Fruit fly (Drosophila melanogaster) whole organism, prepupa: ENCODE measurements around the gene siz.

Experiments used
- CG10631 ChIP-seq: fragments of 200-800 bp; sonication (Bioruptor generic); optimal IDR thresholded peaks from 2 replicates; lab custom pipeline; 2016; ENCODE audit warnings: missing biosample characterization, missing genetic modification characterization
- CG10669 ChIP-seq: fragments of 200-800 bp; sonication (Bioruptor generic); optimal IDR thresholded peaks from 3 replicates; lab custom pipeline; 2018; ENCODE audit warnings: missing biosample characterization, mild to moderate bottlenecking, missing genetic modification characterization, moderate library complexity
- CG1621 ChIP-seq: fragments of 200-800 bp; sonication (Bioruptor generic); optimal IDR thresholded peaks from 3 replicates; lab custom pipeline; 2018; ENCODE audit warnings: missing biosample characterization, mild to moderate bottlenecking, missing genetic modification characterization
- CG3032 ChIP-seq: fragments of 200-800 bp; optimal IDR thresholded peaks from 2 replicates; lab custom pipeline; 2019; ENCODE audit warnings: missing biosample characterization, mild to moderate bottlenecking, missing genetic modification characterization, moderate library complexity
- CG6163 ChIP-seq: fragments of 200-800 bp; sonication (Bioruptor generic); IDR thresholded peaks from 3 replicates; pipeline ENCODE4 v1.3.6; 2022; ENCODE audit warnings: missing biosample characterization, missing genetic modification characterization
- Eip78C ChIP-seq: fragments of 200-800 bp; sonication (Bioruptor generic); peaks from one replicate; lab custom pipeline; 2016; ENCODE audit warnings: missing biosample characterization, missing genetic modification characterization
- Hr39 ChIP-seq: fragments of 200-800 bp; sonication (Bioruptor generic); optimal IDR thresholded peaks from 2 replicates; lab custom pipeline; 2016; ENCODE audit warnings: missing biosample characterization, missing genetic modification characterization
- Hr4 ChIP-seq: fragments of 200-800 bp; sonication (Bioruptor generic); optimal IDR thresholded peaks from 3 replicates; lab custom pipeline; 2016; ENCODE audit warnings: missing biosample characterization, missing genetic modification characterization
- achi ChIP-seq: fragments of 200-800 bp; sonication (Bioruptor generic); optimal IDR thresholded peaks from 3 replicates; lab custom pipeline; 2016; ENCODE audit warnings: missing biosample characterization, missing genetic modification characterization
- cyc ChIP-seq: fragments of 200-800 bp; sonication (Bioruptor generic); optimal IDR thresholded peaks from 3 replicates; lab custom pipeline; 2016; ENCODE audit warnings: missing biosample characterization, missing genetic modification characterization
- dac ChIP-seq: fragments of 200-800 bp; sonication (Bioruptor generic); optimal IDR thresholded peaks from 2 replicates; lab custom pipeline; 2017; ENCODE audit warnings: missing biosample characterization, mild to moderate bottlenecking, missing genetic modification characterization
- esn ChIP-seq: fragments of 200-800 bp; sonication (Bioruptor generic); optimal IDR thresholded peaks from 2 replicates; lab custom pipeline; 2016; ENCODE audit warnings: missing biosample characterization, mild to moderate bottlenecking, missing genetic modification characterization, moderate library complexity
- fkh ChIP-seq: fragments of 200-800 bp; sonication (Bioruptor generic); optimal IDR thresholded peaks from 3 replicates; lab custom pipeline; 2017; ENCODE audit warnings: missing biosample characterization, mild to moderate bottlenecking, missing genetic modification characterization, moderate library complexity

DNA sequence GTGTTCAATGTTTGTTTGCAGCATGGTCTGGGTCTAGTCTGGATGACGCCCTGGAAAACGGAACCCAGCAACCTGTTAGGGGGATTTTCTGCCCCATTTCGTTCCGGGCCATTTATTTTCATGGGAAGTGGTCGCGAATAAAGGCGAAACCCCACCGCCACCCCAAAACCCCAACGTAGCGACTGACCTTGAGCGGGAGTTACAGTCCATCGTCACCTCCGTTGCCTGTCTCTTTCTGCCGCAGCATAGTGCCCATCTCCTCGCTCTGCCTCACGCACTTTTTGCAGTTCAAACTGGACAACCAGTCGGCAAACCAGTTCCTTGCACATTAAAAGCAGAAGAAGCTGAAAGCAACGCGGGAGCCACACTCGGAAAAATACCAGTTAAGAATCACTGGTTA lies 64.3 kb downstream of the siz start:
- TF ChIP-seq CG1621 (tag; lab: Kevin White, UChicago) (no peak), dac (GFP tag; lab: Kevin White, UChicago) (no peak), cyc (GFP tag; lab: Kevin White, UChicago) (no peak), Hr39 (no peak), Hr4 (GFP tag; lab: Kevin White, UChicago) (no peak), esn (GFP tag; lab: Kevin White, UChicago) (no peak), achi (GFP tag; lab: Kevin White, UChicago) (no peak), CG6163 (GFP tag; lab: Robert Waterston, UW) (no peak), CG10669 (GFP tag; lab: Kevin White, UChicago) (no peak), fkh (no peak), Eip78C (GFP tag; lab: Kevin White, UChicago) (no peak), CG3032 (tag; lab: Kevin White, UChicago) (no peak), CG10631 (GFP tag; lab: Kevin White, UChicago) (no peak)
